Fruit fly (Drosophila melanogaster): ENCODE measurements around the gene Hipk.
A peak's percentile ranks its signal among the peaks of the same experiment; 100 is the strongest.

Gene Hipk

DNA sequence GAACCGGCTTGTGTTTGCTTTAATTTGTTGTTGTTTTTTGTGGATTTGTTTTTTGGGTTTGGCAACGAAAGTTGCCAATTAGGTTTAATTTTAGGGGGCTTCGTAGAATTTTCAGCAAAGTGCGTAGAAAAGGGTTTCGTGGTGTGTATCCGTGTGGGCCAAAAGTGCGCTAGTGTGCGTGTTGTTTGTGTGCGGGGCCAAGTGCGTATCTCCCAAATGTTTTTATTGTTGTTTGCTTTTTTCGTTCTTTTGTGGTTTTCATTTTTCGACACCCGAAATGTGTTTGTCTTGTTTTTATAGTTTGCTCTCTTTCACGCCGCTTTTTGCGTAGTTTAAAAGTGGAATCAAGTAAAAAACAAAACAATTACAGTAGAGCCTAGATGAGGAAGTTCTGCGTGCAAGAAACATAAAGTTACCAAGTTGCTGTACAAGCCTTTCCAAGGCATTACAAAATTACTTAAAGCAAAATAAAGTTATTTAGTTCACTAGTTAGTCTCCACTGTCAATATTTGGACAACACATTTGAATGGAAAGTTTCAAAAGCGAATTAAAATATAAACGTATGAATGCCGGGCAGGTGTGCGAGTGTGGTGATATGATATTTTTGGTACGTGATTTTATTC lies 4.1 kb downstream of the Hipk start (continued):
- TF ChIP-seq CG7372 (GFP tag; IDR thresholded peaks at IDR 0.05) (peak; percentile 79), CG17359 (tag; optimal IDR thresholded peaks at IDR 0.05) (peak; percentile 68), klu (GFP tag; IDR thresholded peaks at IDR 0.05) (peak; percentile 82), pzg (GFP tag; optimal IDR thresholded peaks at IDR 0.05) (no peak), CG11560 (tag; IDR thresholded peaks at IDR 0.05) (peak; percentile 65; the same call in 2 of the 3 replicates), Fer3 (tag; optimal IDR thresholded peaks at IDR 0.05) (peak; percentile 88), otp (GFP tag; IDR thresholded peaks at IDR 0.05) (peak; percentile 71; the same call in 2 of the 3 replicates), Jarid2 (GFP tag; optimal IDR thresholded peaks at IDR 0.05) (peak; percentile 18), D (optimal IDR thresholded peaks at IDR 0.05) (no peak), D (GFP tag; optimal IDR thresholded peaks at IDR 0.05) (no peak), gcm (GFP tag; optimal IDR thresholded peaks at IDR 0.05) (no peak), dati (GFP tag; IDR thresholded peaks at IDR 0.05) (no peak), CG10209 (GFP tag; optimal IDR thresholded peaks at IDR 0.05) (peak; percentile 77), ken (GFP tag; IDR thresholded peaks at IDR 0.05) (peak; percentile 59; the same call in 1 of the 3 replicates), CG4282 (GFP tag; optimal IDR thresholded peaks at IDR 0.05) (peak; percentile 66), slou (GFP tag; optimal IDR thresholded peaks at IDR 0.05) (peak; percentile 45), Awh (GFP tag; IDR thresholded peaks at IDR 0.05) (peak; percentile 63), CG32767 (GFP tag; IDR thresholded peaks at IDR 0.05) (peak; percentile 61), CG2712 (tag; optimal IDR thresholded peaks at IDR 0.05) (peak; percentile 37), CG1233 (GFP tag; optimal IDR thresholded peaks at IDR 0.05) (peak; percentile 34), unpg (GFP tag; optimal IDR thresholded peaks at IDR 0.05) (peak; percentile 70)

DNA sequence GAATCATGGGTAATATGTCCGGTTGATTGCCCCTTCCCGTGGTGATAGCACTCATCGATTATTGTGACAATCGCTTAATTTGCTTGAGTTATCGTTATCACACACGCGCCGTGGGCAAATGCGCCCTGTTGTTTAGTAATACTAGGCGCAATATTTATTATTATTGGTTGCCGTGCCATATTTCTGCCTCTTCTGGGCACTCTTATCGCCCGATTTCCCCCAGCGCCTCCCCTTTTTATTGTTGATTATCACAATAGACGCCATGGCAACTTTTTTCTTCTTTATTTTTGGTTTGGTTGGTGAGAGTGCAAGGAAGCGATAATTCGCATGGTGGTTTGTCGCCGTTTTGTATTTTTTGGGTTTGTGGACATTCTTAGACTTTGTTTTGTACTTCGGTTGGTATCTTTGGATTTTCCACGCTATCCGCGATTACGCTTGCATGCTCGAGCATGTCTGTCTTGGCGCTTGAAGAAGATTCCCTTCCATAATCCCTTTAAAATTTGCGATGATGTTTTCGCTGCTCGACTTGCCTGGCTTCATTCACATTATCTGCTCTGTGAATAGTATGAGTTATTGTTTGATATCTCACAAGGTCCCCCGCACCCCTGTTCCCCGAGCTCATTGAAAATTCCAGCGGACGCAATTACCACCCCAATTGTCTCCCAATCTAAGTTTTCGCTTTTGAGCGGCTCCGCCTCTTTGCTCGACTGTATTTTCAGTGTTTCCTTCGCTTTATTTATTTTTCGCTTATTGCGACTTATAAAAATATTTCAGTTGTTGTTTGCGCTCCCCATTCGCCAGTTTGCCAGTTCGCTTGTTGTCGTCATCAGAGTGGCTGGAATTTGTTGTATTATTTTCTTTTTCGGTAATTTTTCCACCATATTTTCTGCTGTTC lies 5.7 kb downstream of the Hipk start:
- TF ChIP-seq otp (GFP tag; IDR thresholded peaks at IDR 0.05) (no peak), bbx (GFP tag; IDR thresholded peaks at IDR 0.05; ENCODE audit: partially characterized antibody) (peak; percentile 35; the same call in 1 of the 2 replicates), pita (GFP tag; optimal IDR thresholded peaks at IDR 0.05) (no peak), CG15514 (GFP tag; optimal IDR thresholded peaks at IDR 0.05) (peak; percentile 34), Opbp (GFP tag; IDR thresholded peaks at IDR 0.05; ENCODE audit: partially characterized antibody) (no peak), HLH4C (GFP tag; IDR thresholded peaks at IDR 0.05; ENCODE audit: partially characterized antibody) (peak; percentile 50; the same call in 2 of the 3 replicates), CG17359 (tag; optimal IDR thresholded peaks at IDR 0.05) (peak; percentile 4), CG13123 (GFP tag; optimal IDR thresholded peaks at IDR 0.05) (no peak), pum (GFP tag; optimal IDR thresholded peaks at IDR 0.05) (no peak), CG10979 (tag; optimal IDR thresholded peaks at IDR 0.05) (no peak), CG16815 (GFP tag; optimal IDR thresholded peaks at IDR 0.05) (no peak), CG3281 (GFP tag; optimal IDR thresholded peaks at IDR 0.05) (peak; percentile 32), exex (tag; optimal IDR thresholded peaks at IDR 0.05) (peak; percentile 94), CG2678 (tag; optimal IDR thresholded peaks at IDR 0.05) (peak; percentile 40), Hand (GFP tag; optimal IDR thresholded peaks at IDR 0.05) (no peak), ci (GFP tag; IDR thresholded peaks at IDR 0.05) (0 out of 3 replicates have a peak, but pooled peaks have one; percentile 31), CG11398 (GFP tag; optimal IDR thresholded peaks at IDR 0.05) (no peak), Nf-YA (GFP tag; IDR thresholded peaks at IDR 0.05) (0 out of 2 replicates have a peak, but pooled peaks have one; percentile 11), CG8290 (GFP tag; optimal IDR thresholded peaks at IDR 0.05) (no peak), CG8290 (tag; optimal IDR thresholded peaks at IDR 0.05) (peak in 1 of 2 experiments; percentile 25), Hmr (GFP tag; optimal IDR thresholded peaks at IDR 0.05) (peak; percentile 69), zfh1 (GFP tag; IDR thresholded peaks at IDR 0.05) (no peak), aop (GFP tag; IDR thresholded peaks at IDR 0.05) (no peak), B-H2 (GFP tag; optimal IDR thresholded peaks at IDR 0.05) (peak; percentile 75), CG14050 (GFP tag; IDR thresholded peaks at IDR 0.05) (no peak), sim (GFP tag; IDR thresholded peaks at IDR 0.05) (0 out of 2 replicates have a peak, but pooled peaks have one; percentile 12), CG8281 (tag; optimal IDR thresholded peaks at IDR 0.05) (no peak), CG18619 (GFP tag; optimal IDR thresholded peaks at IDR 0.05) (no peak)

All from whole organism, embryonic.